Worm (Caenorhabditis elegans): ENCODE results near the gene ncx-3.

DNA sequence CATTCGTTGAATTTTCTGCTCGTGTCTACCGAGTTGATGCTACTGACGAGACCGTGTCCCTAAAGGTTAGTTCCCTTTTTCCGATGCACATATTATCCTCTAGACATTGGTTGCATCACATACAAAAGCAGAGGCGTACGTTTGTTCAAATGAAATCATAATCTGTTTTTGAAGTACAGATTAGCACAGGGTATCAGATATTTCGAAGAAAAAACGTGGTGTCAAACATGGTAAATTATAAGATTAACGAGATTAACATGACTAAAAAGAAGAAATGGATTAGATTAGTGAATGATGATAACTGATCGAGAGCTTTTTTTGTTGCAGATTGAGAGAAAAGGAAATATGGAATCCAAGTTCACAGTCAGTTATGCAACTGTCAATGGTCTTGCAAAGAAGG, 2.4 kb downstream of the ncx-3 start:
- TF ChIP-seq nhr-2 (tag; optimal IDR thresholded peaks at IDR 0.05) = no peak
- no peak for TF ChIP-seq nhr-12 (tag; optimal IDR thresholded peaks at IDR 0.05)
- no peak for TF ChIP-seq ztf-11 (tag; optimal IDR thresholded peaks at IDR 0.05)
- TF ChIP-seq snpc-4 (tag; optimal IDR thresholded peaks at IDR 0.05) = no peak
- TF ChIP-seq tbx-8 (GFP tag; optimal IDR thresholded peaks at IDR 0.05) = no peak
